Fruit fly (Drosophila melanogaster) whole organism, prepupa: ENCODE results near the gene CG3961.

ENCODE experiments used
- Blimp-1 ChIP-seq: fragments of 200-800 bp; sonication (Bioruptor generic); optimal IDR thresholded peaks from 3 replicates; lab custom pipeline; 2017; ENCODE audit warnings: missing biosample characterization, missing genetic modification characterization, mild to moderate bottlenecking, moderate library complexity, missing genetic modification reagents
- CG10631 ChIP-seq: fragments of 200-800 bp; sonication (Bioruptor generic); optimal IDR thresholded peaks from 2 replicates; lab custom pipeline; 2016; ENCODE audit warnings: missing biosample characterization, missing genetic modification characterization
- CG11294 ChIP-seq: fragments of 200-800 bp; sonication (Bioruptor generic); IDR thresholded peaks from 2 replicates; pipeline ENCODE4 v1.3.6; 2022; ENCODE audit warnings: missing biosample characterization, missing genetic modification characterization
- CG11762 ChIP-seq: fragments of 200-800 bp; sonication (Bioruptor generic); optimal IDR thresholded peaks from 3 replicates; lab custom pipeline; 2016; ENCODE audit warnings: missing biosample characterization, missing genetic modification characterization; ENCODE audit not compliant: insufficient read depth
- CG11902 ChIP-seq: fragments of 200-800 bp; sonication (Bioruptor generic); optimal IDR thresholded peaks from 3 replicates; lab custom pipeline; 2016; ENCODE audit warnings: missing biosample characterization, missing genetic modification characterization
- CG15336 ChIP-seq: fragments of 200-800 bp; sonication (Bioruptor generic); IDR thresholded peaks from 2 replicates; pipeline ENCODE4 v1.3.6; 2022; ENCODE audit warnings: missing biosample characterization, missing genetic modification characterization
- CG16779 ChIP-seq: fragments of 200-800 bp; sonication (Bioruptor generic); optimal IDR thresholded peaks from 3 replicates; lab custom pipeline; 2017; ENCODE audit warnings: missing biosample characterization, mild to moderate bottlenecking, missing genetic modification characterization
- CG3032 ChIP-seq: fragments of 200-800 bp; optimal IDR thresholded peaks from 2 replicates; lab custom pipeline; 2019; ENCODE audit warnings: missing biosample characterization, mild to moderate bottlenecking, missing genetic modification characterization, moderate library complexity
- CG31627 ChIP-seq: fragments of 200-800 bp; sonication (Bioruptor generic); optimal IDR thresholded peaks from 3 replicates; lab custom pipeline; 2016; ENCODE audit warnings: missing biosample characterization, missing genetic modification characterization
- CG34406 ChIP-seq: fragments of 200-800 bp; sonication (Bioruptor generic); optimal IDR thresholded peaks from 3 replicates; lab custom pipeline; 2016; ENCODE audit warnings: missing biosample characterization, missing genetic modification characterization
- CG3919 ChIP-seq: fragments of 200-800 bp; sonication (Bioruptor generic); optimal IDR thresholded peaks from 3 replicates; lab custom pipeline; 2016; ENCODE audit warnings: missing biosample characterization, missing genetic modification characterization
- CG4318 ChIP-seq: fragments of 200-800 bp; sonication (Bioruptor generic); optimal IDR thresholded peaks from 3 replicates; lab custom pipeline; 2017; ENCODE audit warnings: missing biosample characterization, mild to moderate bottlenecking, missing genetic modification characterization
- CG6276 ChIP-seq: fragments of 200-800 bp; sonication (Bioruptor generic); optimal IDR thresholded peaks from 2 replicates; lab custom pipeline; 2017; ENCODE audit warnings: missing biosample characterization, mild to moderate bottlenecking, missing genetic modification characterization
- CG6792 ChIP-seq: fragments of 200-800 bp; sonication (Bioruptor generic); optimal IDR thresholded peaks from 3 replicates; lab custom pipeline; 2016; ENCODE audit warnings: missing biosample characterization, missing genetic modification characterization
- CG6808 ChIP-seq: fragments of 200-800 bp; sonication (Bioruptor generic); optimal IDR thresholded peaks from 3 replicates; lab custom pipeline; 2017; ENCODE audit warnings: missing biosample characterization, missing genetic modification characterization, mild to moderate bottlenecking, moderate library complexity, missing genetic modification reagents
- CG7368 ChIP-seq: fragments of 200-800 bp; sonication (Bioruptor generic); optimal IDR thresholded peaks from 3 replicates; lab custom pipeline; 2016; ENCODE audit warnings: missing biosample characterization, missing genetic modification characterization
- CG8119 ChIP-seq: fragments of 200-800 bp; sonication (Bioruptor generic); IDR thresholded peaks from 3 replicates; pipeline ENCODE4 v1.3.6; 2022; ENCODE audit warnings: missing biosample characterization, missing genetic modification characterization
- CG8319 ChIP-seq: fragments of 200-800 bp; sonication (Bioruptor generic); optimal IDR thresholded peaks from 3 replicates; lab custom pipeline; 2016; ENCODE audit warnings: missing biosample characterization, missing genetic modification characterization
- CG8632 ChIP-seq: fragments of 200-800 bp; sonication (Bioruptor generic); optimal IDR thresholded peaks from 3 replicates; lab custom pipeline; 2016; ENCODE audit warnings: missing biosample characterization, missing genetic modification characterization
- CG9139 ChIP-seq: fragments of 200-800 bp; sonication (Bioruptor generic); optimal IDR thresholded peaks from 3 replicates; lab custom pipeline; 2017; ENCODE audit warnings: missing biosample characterization, mild to moderate bottlenecking, missing genetic modification characterization
- Eip78C ChIP-seq: fragments of 200-800 bp; sonication (Bioruptor generic); peaks from one replicate; lab custom pipeline; 2016; ENCODE audit warnings: missing biosample characterization, missing genetic modification characterization
- Eip93F ChIP-seq: fragments of 200-800 bp; sonication (Bioruptor generic); optimal IDR thresholded peaks from 2 replicates; lab custom pipeline; 2016; ENCODE audit warnings: missing biosample characterization, mild to moderate bottlenecking, missing genetic modification characterization
- Ets96B ChIP-seq: fragments of 200-800 bp; optimal IDR thresholded peaks from 2 replicates; lab custom pipeline; 2019; ENCODE audit warnings: missing biosample characterization, mild to moderate bottlenecking, missing genetic modification characterization, moderate library complexity
- Gug ChIP-seq: fragments of 200-800 bp; sonication (Bioruptor generic); IDR thresholded peaks from 2 replicates; pipeline ENCODE4 v1.3.6; 2022; ENCODE audit warnings: missing biosample characterization, missing genetic modification characterization
- Hr38 ChIP-seq: sonication (Bioruptor generic); optimal IDR thresholded peaks from 2 replicates; lab custom pipeline; 2016; ENCODE audit warnings: missing biosample characterization, missing genetic modification characterization
- Hr39 ChIP-seq: fragments of 200-800 bp; sonication (Bioruptor generic); optimal IDR thresholded peaks from 2 replicates; lab custom pipeline; 2016; ENCODE audit warnings: missing biosample characterization, missing genetic modification characterization
- Hr4 ChIP-seq: fragments of 200-800 bp; sonication (Bioruptor generic); optimal IDR thresholded peaks from 3 replicates; lab custom pipeline; 2016; ENCODE audit warnings: missing biosample characterization, missing genetic modification characterization
- Lpt ChIP-seq: fragments of 200-800 bp; sonication (Bioruptor generic); optimal IDR thresholded peaks from 3 replicates; lab custom pipeline; 2016; ENCODE audit warnings: missing biosample characterization, missing genetic modification characterization
- Met ChIP-seq: fragments of 200-800 bp; sonication (Bioruptor generic); optimal IDR thresholded peaks from 3 replicates; lab custom pipeline; 2016; ENCODE audit warnings: missing biosample characterization, missing genetic modification characterization
- Smox ChIP-seq: fragments of 200-800 bp; sonication (Bioruptor generic); optimal IDR thresholded peaks from 3 replicates; lab custom pipeline; 2016; ENCODE audit warnings: missing biosample characterization, missing genetic modification characterization
- Sox15 ChIP-seq: fragments of 200-800 bp; sonication (Bioruptor generic); optimal IDR thresholded peaks from 3 replicates; lab custom pipeline; 2016; ENCODE audit warnings: missing biosample characterization, missing genetic modification characterization
- achi ChIP-seq: fragments of 200-800 bp; sonication (Bioruptor generic); optimal IDR thresholded peaks from 3 replicates; lab custom pipeline; 2016; ENCODE audit warnings: missing biosample characterization, missing genetic modification characterization
- acj6 ChIP-seq: fragments of 200-800 bp; sonication (Bioruptor generic); optimal IDR thresholded peaks from 3 replicates; lab custom pipeline; 2016; ENCODE audit warnings: missing biosample characterization, missing genetic modification characterization
- cyc ChIP-seq: fragments of 200-800 bp; sonication (Bioruptor generic); optimal IDR thresholded peaks from 3 replicates; lab custom pipeline; 2016; ENCODE audit warnings: missing biosample characterization, missing genetic modification characterization
- dsx ChIP-seq: fragments of 200-800 bp; optimal IDR thresholded peaks from 3 replicates; lab custom pipeline; 2019; ENCODE audit warnings: missing biosample characterization, mild to moderate bottlenecking, missing genetic modification characterization, moderate library complexity; ENCODE audit not compliant: poor library complexity, severe bottlenecking
- eg ChIP-seq: fragments of 200-800 bp; sonication (Bioruptor generic); IDR thresholded peaks from 3 replicates; pipeline ENCODE4 v1.3.6; 2022; ENCODE audit warnings: missing biosample characterization, missing genetic modification characterization
- esn ChIP-seq: fragments of 200-800 bp; sonication (Bioruptor generic); optimal IDR thresholded peaks from 2 replicates; lab custom pipeline; 2016; ENCODE audit warnings: missing biosample characterization, mild to moderate bottlenecking, missing genetic modification characterization, moderate library complexity
- fd85E ChIP-seq: fragments of 200-800 bp; sonication (Bioruptor generic); optimal IDR thresholded peaks from 3 replicates; lab custom pipeline; 2016; ENCODE audit warnings: missing biosample characterization, missing genetic modification characterization
- lz ChIP-seq: fragments of 200-800 bp; sonication (Bioruptor generic); optimal IDR thresholded peaks from 3 replicates; lab custom pipeline; 2016; ENCODE audit warnings: missing biosample characterization, missing genetic modification characterization
- pdm3 ChIP-seq: fragments of 200-800 bp; sonication (Bioruptor generic); optimal IDR thresholded peaks from 3 replicates; lab custom pipeline; 2016; ENCODE audit warnings: missing biosample characterization, missing genetic modification characterization
- salr ChIP-seq, 2 experiments: fragments of 200-800 bp; sonication (Bioruptor generic); optimal IDR thresholded peaks; 3 replicates each; lab custom pipeline; 2016 to 2018; ENCODE audit warnings: missing biosample characterization in 2 of 2, missing genetic modification characterization in 2 of 2, mild to moderate bottlenecking in 1 of 2
- spab ChIP-seq: fragments of 200-800 bp; sonication (Bioruptor generic); optimal IDR thresholded peaks from 2 replicates; lab custom pipeline; 2017; ENCODE audit warnings: missing biosample characterization, mild to moderate bottlenecking, missing genetic modification characterization, missing genetic modification reagents
- ss ChIP-seq, 2 experiments: fragments of 200-800 bp; sonication (Bioruptor generic); optimal IDR thresholded peaks; 2 replicates in 1 of 2; 3 replicates in 1 of 2; lab custom pipeline; 2017 to 2018; ENCODE audit warnings: mild to moderate bottlenecking in 2 of 2, missing biosample characterization in 2 of 2, missing genetic modification characterization in 2 of 2, moderate library complexity in 1 of 2
- svp ChIP-seq: fragments of 200-800 bp; sonication (Bioruptor generic); peaks from one replicate; lab custom pipeline; 2016; ENCODE audit warnings: missing biosample characterization, missing genetic modification characterization
- topi ChIP-seq: fragments of 200-800 bp; sonication (Bioruptor generic); optimal IDR thresholded peaks from 3 replicates; lab custom pipeline; 2016; ENCODE audit warnings: missing biosample characterization, missing genetic modification characterization
- vri ChIP-seq: fragments of 200-800 bp; sonication (Bioruptor generic); optimal IDR thresholded peaks from 3 replicates; lab custom pipeline; 2016; ENCODE audit warnings: missing biosample characterization, mild to moderate bottlenecking, missing genetic modification characterization

CG3961 gene

dm6 chr3L:18869035-18869826, 21.1 kb downstream of the CG3961 start, which contains the start of gene Grx1 (continued):
- TF ChIP-seq Blimp-1 (GFP tag; lab: Kevin White, UChicago) (peak; percentile 68), eg (GFP tag; lab: Robert Waterston, UW) (peak; percentile 49; the same call in 2 of the 3 replicates), achi (peak; percentile 87), CG3032 (tag; lab: Kevin White, UChicago) (peak; percentile 34), topi (GFP tag; lab: Kevin White, UChicago) (peak; percentile 40), CG6808 (GFP tag; lab: Kevin White, UChicago) (no peak), svp (GFP tag; lab: Kevin White, UChicago) (peak; percentile 64), CG11902 (peak; percentile 26), Hr4 (GFP tag; lab: Kevin White, UChicago) (peak; percentile 63), fd85E (no peak), pdm3 (GFP tag; lab: Kevin White, UChicago) (peak; percentile 76), acj6 (GFP tag; lab: Kevin White, UChicago) (peak; percentile 58), CG8119 (GFP tag; lab: Robert Waterston, UW) (no peak), Hr38 (GFP tag; lab: Kevin White, UChicago) (no peak), spab (no peak), lz (peak; percentile 70), esn (peak; percentile 62), CG34406 (peak; percentile 48), cyc (GFP tag; lab: Kevin White, UChicago) (peak; percentile 48), Ets96B (tag; lab: Kevin White, UChicago) (peak; percentile 43), CG3919 (peak; percentile 69), Smox (GFP tag; lab: Kevin White, UChicago) (peak; percentile 74), Eip78C (GFP tag; lab: Kevin White, UChicago) (peak; percentile 81), Gug (GFP tag; lab: Robert Waterston, UW) (0 out of 2 replicates have a peak, but pooled peaks have one; percentile 17), Lpt (GFP tag; lab: Kevin White, UChicago) (peak; percentile 48), Sox15 (no peak), ss (GFP tag; optimal IDR thresholded peaks at IDR 0.05; lab: Kevin White, UChicago) (no peak), CG7368 (no peak), CG8319 (GFP tag; lab: Kevin White, UChicago) (peak; percentile 9), CG10631 (GFP tag; lab: Kevin White, UChicago) (peak; percentile 50), Met (GFP tag; lab: Kevin White, UChicago) (peak; percentile 60), vri (GFP tag; lab: Kevin White, UChicago) (peak; percentile 61), CG11762 (GFP tag; lab: Kevin White, UChicago) (no peak), CG11294 (no peak), CG9139 (GFP tag; lab: Kevin White, UChicago) (no peak)

DNA sequence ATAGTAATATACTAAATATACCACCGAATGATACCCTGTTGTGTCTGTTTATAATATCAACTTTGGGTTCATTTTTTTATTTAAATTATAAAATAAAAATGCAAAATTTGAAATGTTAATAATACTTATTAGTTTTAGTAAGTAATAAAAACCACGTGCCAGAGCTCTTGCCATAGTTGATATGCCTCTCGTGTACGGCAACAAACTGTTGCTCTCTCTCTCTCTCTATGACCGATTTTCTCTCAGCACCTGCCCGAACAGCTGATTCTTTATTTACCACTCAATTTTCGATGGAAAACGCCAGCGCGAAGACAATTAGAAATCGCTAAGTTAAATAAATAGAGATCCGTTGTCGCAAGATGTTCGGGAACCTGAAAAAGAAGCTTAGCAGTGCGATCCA, 22.8 kb downstream of the CG3961 start, which contains the start of gene Dysb:
TSS of gene Dysb (plus strand) at position 251 of the 400 bp plus-strand sequence.
- TF ChIP-seq CG3032 (tag; lab: Kevin White, UChicago) (peak; percentile 79), CG34406 (peak; percentile 89), topi (GFP tag; lab: Kevin White, UChicago) (peak; percentile 77), CG15336 (GFP tag; lab: Robert Waterston, UW) (peak; percentile 93), CG6792 (GFP tag; lab: Kevin White, UChicago) (peak; percentile 74), dsx (peak; percentile 72), CG3919 (no peak), CG6276 (GFP tag; lab: Kevin White, UChicago) (no peak), fd85E (peak; percentile 43), CG7368 (peak; percentile 76), CG10631 (GFP tag; lab: Kevin White, UChicago) (peak; percentile 81), vri (GFP tag; lab: Kevin White, UChicago) (peak; percentile 73), Hr38 (GFP tag; lab: Kevin White, UChicago) (no peak), Ets96B (tag; lab: Kevin White, UChicago) (peak; percentile 80), Eip78C (GFP tag; lab: Kevin White, UChicago) (peak; percentile 95), Hr39 (GFP tag; lab: Kevin White, UChicago) (peak; percentile 68), CG31627 (GFP tag; lab: Kevin White, UChicago) (peak; percentile 70), Eip93F (GFP tag; lab: Kevin White, UChicago) (peak; percentile 30), Lpt (GFP tag; lab: Kevin White, UChicago) (peak; percentile 69), achi (peak; percentile 85), CG8119 (GFP tag; lab: Robert Waterston, UW) (peak; percentile 92; the same call in 2 of the 3 replicates), CG4318 (GFP tag; lab: Kevin White, UChicago) (no peak), CG16779 (no peak), svp (GFP tag; lab: Kevin White, UChicago) (no peak), Smox (GFP tag; lab: Kevin White, UChicago) (no peak), Gug (GFP tag; lab: Robert Waterston, UW) (peak; percentile 62), Met (GFP tag; lab: Kevin White, UChicago) (peak; percentile 83), ss (GFP tag; optimal IDR thresholded peaks at IDR 0.05; lab: Kevin White, UChicago) (no peak), salr (GFP tag; optimal IDR thresholded peaks at IDR 0.05; lab: Kevin White, UChicago) (peak in 1 of 2 experiments; percentile 72), CG8632 (GFP tag; lab: Kevin White, UChicago) (peak; percentile 81), pdm3 (GFP tag; lab: Kevin White, UChicago) (peak; percentile 77)
